Fruit fly (Drosophila melanogaster): ENCODE data around the gene CG18764.

CG18764 gene

dm6 chr3R:11665925-11666687 lies 39.4 kb downstream of the CG18764 start (continued):
- TF ChIP-seq Fer3 (tag; optimal IDR thresholded peaks at IDR 0.05) = no peak
- TF ChIP-seq Lhr (GFP tag; optimal IDR thresholded peaks at IDR 0.05) = no peak
- TF ChIP-seq Hr78 (GFP tag; optimal IDR thresholded peaks at IDR 0.05) = peak in 1 of 2 experiments; percentile 63
- no peak for TF ChIP-seq Nf-YA (GFP tag; IDR thresholded peaks at IDR 0.05)
- TF ChIP-seq CG6813 (GFP tag; optimal IDR thresholded peaks at IDR 0.05) = peak; percentile 19
- no peak for TF ChIP-seq yki (optimal IDR thresholded peaks at IDR 0.05)
- peak; percentile 39 for TF ChIP-seq Fer1 (GFP tag; optimal IDR thresholded peaks at IDR 0.05)
- TF ChIP-seq stwl (tag; optimal IDR thresholded peaks at IDR 0.05) = no peak
- TF ChIP-seq CG15514 (GFP tag; optimal IDR thresholded peaks at IDR 0.05) = peak; percentile 38
- no peak for TF ChIP-seq ro (GFP tag; IDR thresholded peaks at IDR 0.05)
- TF ChIP-seq pzg (GFP tag; optimal IDR thresholded peaks at IDR 0.05) = no peak
- no peak for TF ChIP-seq CG4730 (GFP tag; IDR thresholded peaks at IDR 0.05)
- no peak for TF ChIP-seq CG16815 (GFP tag; optimal IDR thresholded peaks at IDR 0.05)
- no peak for TF ChIP-seq kah (GFP tag; optimal IDR thresholded peaks at IDR 0.05)
- no peak for TF ChIP-seq CG7963 (GFP tag; IDR thresholded peaks at IDR 0.05; ENCODE audit: partially characterized antibody)
- no peak for TF ChIP-seq tx (GFP tag; optimal IDR thresholded peaks at IDR 0.05)
- TF ChIP-seq CG8281 (tag; optimal IDR thresholded peaks at IDR 0.05) = no peak
- TF ChIP-seq chinmo (GFP tag; IDR thresholded peaks at IDR 0.05; ENCODE audit: partially characterized antibody) = no peak
- TF ChIP-seq knrl (GFP tag; IDR thresholded peaks at IDR 0.05; ENCODE audit: partially characterized antibody) = no peak
- no peak for TF ChIP-seq CG30403 (GFP tag; optimal IDR thresholded peaks at IDR 0.05)
- TF ChIP-seq Ravus (GFP tag; IDR thresholded peaks at IDR 0.05) = no peak
- TF ChIP-seq Max (GFP tag; optimal IDR thresholded peaks at IDR 0.05) = no peak
- peak; percentile 36 for TF ChIP-seq caup (GFP tag; optimal IDR thresholded peaks at IDR 0.05; ENCODE audit: severe bottlenecking)
- no peak for TF ChIP-seq ap (GFP tag; IDR thresholded peaks at IDR 0.05)
- TF ChIP-seq pan (optimal IDR thresholded peaks at IDR 0.05) = no peak
- TF ChIP-seq pan (GFP tag; optimal IDR thresholded peaks at IDR 0.05 in 1 of 2, IDR thresholded peaks at IDR 0.05 in 1 of 2) = no peak
- no peak for TF ChIP-seq Ada2b (GFP tag; IDR thresholded peaks at IDR 0.05)
- TF ChIP-seq jigr1 (GFP tag; IDR thresholded peaks at IDR 0.05) = no peak
- no peak for TF ChIP-seq CG14441 (GFP tag; IDR thresholded peaks at IDR 0.05)
- no peak for TF ChIP-seq Hand (GFP tag; optimal IDR thresholded peaks at IDR 0.05)
- no peak for TF ChIP-seq CG3065 (GFP tag; optimal IDR thresholded peaks at IDR 0.05)
- TF ChIP-seq CG14710 (tag; optimal IDR thresholded peaks at IDR 0.05) = no peak
- no peak for TF ChIP-seq CG10274 (GFP tag; optimal IDR thresholded peaks at IDR 0.05)
- TF ChIP-seq sob (GFP tag; IDR thresholded peaks at IDR 0.05) = no peak
- no peak for TF ChIP-seq CG43689 (GFP tag; IDR thresholded peaks at IDR 0.05)
- no peak for TF ChIP-seq Gug (GFP tag; IDR thresholded peaks at IDR 0.05)
- peak; percentile 34 for TF ChIP-seq CG17359 (tag; optimal IDR thresholded peaks at IDR 0.05)
- no peak for TF ChIP-seq CG14050 (GFP tag; IDR thresholded peaks at IDR 0.05)
- TF ChIP-seq CG31224 (GFP tag; IDR thresholded peaks at IDR 0.05) = no peak
- TF ChIP-seq CG34224 (GFP tag; IDR thresholded peaks at IDR 0.05; ENCODE audit: partially characterized antibody) = no peak
- TF ChIP-seq sqz (GFP tag; optimal IDR thresholded peaks at IDR 0.05) = peak; percentile 91
- TF ChIP-seq CG8290 (GFP tag; optimal IDR thresholded peaks at IDR 0.05) = no peak
- peak in 1 of 2 experiments; percentile 6 for TF ChIP-seq CG8290 (tag; optimal IDR thresholded peaks at IDR 0.05)
- TF ChIP-seq hkb (optimal IDR thresholded peaks at IDR 0.05) = no peak
- TF ChIP-seq hkb (GFP tag; IDR thresholded peaks at IDR 0.05) = no peak
- TF ChIP-seq CG33557 (GFP tag; optimal IDR thresholded peaks at IDR 0.05) = no peak
- TF ChIP-seq Atf-2 (GFP tag; optimal IDR thresholded peaks at IDR 0.05) = no peak
- TF ChIP-seq Atf3 (GFP tag; optimal IDR thresholded peaks at IDR 0.05) = no peak
- no peak for TF ChIP-seq sr (GFP tag; IDR thresholded peaks at IDR 0.05)
- TF ChIP-seq CG7357 (GFP tag; IDR thresholded peaks at IDR 0.05) = no peak
- TF ChIP-seq wor (GFP tag; IDR thresholded peaks at IDR 0.05) = no peak
